Fruit fly (Drosophila melanogaster) whole organism, wandering third instar larva: Measurements from ENCODE around the gene CG32988.

Source experiments
- Abd-B ChIP-seq: fragments of >200 bp; optimal IDR thresholded peaks from 2 replicates; lab custom pipeline; 2017; ENCODE audit warnings: missing biosample characterization, missing genetic modification characterization
- CG32264 ChIP-seq: fragments of 200-800 bp; sonication (Bioruptor generic); optimal IDR thresholded peaks from 2 replicates; lab custom pipeline; 2016; ENCODE audit warnings: missing biosample characterization, missing genetic modification characterization
- CG9705 ChIP-seq: fragments of 200-800 bp; sonication (Bioruptor generic); optimal IDR thresholded peaks from 2 replicates; lab custom pipeline; 2018; ENCODE audit warnings: missing biosample characterization, mild to moderate bottlenecking, missing genetic modification characterization
- CrebA ChIP-seq: fragments of 200-800 bp; sonication (Bioruptor generic); optimal IDR thresholded peaks from 2 replicates; lab custom pipeline; 2016; ENCODE audit warnings: missing biosample characterization, mild to moderate bottlenecking, missing genetic modification characterization, borderline replicate concordance
- Dfd ChIP-seq: fragments of >200 bp; optimal IDR thresholded peaks from 2 replicates; lab custom pipeline; 2017; ENCODE audit warnings: missing biosample characterization, missing genetic modification characterization
- Dif ChIP-seq: fragments of 200-275, 200-300 bp; sonication (Bioruptor generic); optimal IDR thresholded peaks from 2 replicates; lab custom pipeline; 2018; ENCODE audit warnings: missing biosample characterization, missing genetic modification characterization; ENCODE audit not compliant: partially characterized antibody
- GATAd ChIP-seq: sonication (Bioruptor generic); optimal IDR thresholded peaks from 2 replicates; lab custom pipeline; 2016; ENCODE audit warnings: missing biosample characterization, missing genetic modification characterization
- HLH106 ChIP-seq: fragments of 200-800 bp; optimal IDR thresholded peaks from 3 replicates; lab custom pipeline; 2019; ENCODE audit warnings: missing biosample characterization, mild to moderate bottlenecking, missing genetic modification characterization, moderate library complexity
- Hnf4 ChIP-seq: fragments of 200-800 bp; sonication (Bioruptor generic); optimal IDR thresholded peaks from 2 replicates; lab custom pipeline; 2016; ENCODE audit warnings: missing biosample characterization, mild to moderate bottlenecking, missing genetic modification characterization
- Hr78 ChIP-seq: fragments of >200 bp; optimal IDR thresholded peaks from 2 replicates; lab custom pipeline; 2017; ENCODE audit warnings: missing biosample characterization, missing genetic modification characterization
- Hr83 ChIP-seq: fragments of 200-300 bp; sonication (Bioruptor generic); optimal IDR thresholded peaks from 2 replicates; lab custom pipeline; 2016; ENCODE audit warnings: missing biosample characterization, mild to moderate bottlenecking, missing genetic modification characterization, moderate library complexity; ENCODE audit not compliant: poor library complexity, severe bottlenecking
- Jra ChIP-seq: sonication (Bioruptor generic); optimal IDR thresholded peaks from 2 replicates; lab custom pipeline; 2016; ENCODE audit warnings: missing biosample characterization, missing genetic modification characterization
- Mio ChIP-seq: sonication (Bioruptor generic); optimal IDR thresholded peaks from 2 replicates; lab custom pipeline; 2016; ENCODE audit warnings: missing biosample characterization, missing genetic modification characterization
- Myc ChIP-seq: fragments of >200 bp; optimal IDR thresholded peaks from 2 replicates; lab custom pipeline; 2017
- N ChIP-seq: fragments of >200 bp; optimal IDR thresholded peaks from 2 replicates; lab custom pipeline; 2018; ENCODE audit warnings: missing biosample characterization, missing external identifiers, missing genetic modification characterization
- OdsH ChIP-seq: fragments of 200-800 bp; sonication (Bioruptor generic); optimal IDR thresholded peaks from 2 replicates; lab custom pipeline; 2016; ENCODE audit warnings: missing biosample characterization, mild to moderate bottlenecking, missing genetic modification characterization
- Rel ChIP-seq, 2 experiments: fragments of 200-800 bp; sonication (Bioruptor generic) in 1 of 2; optimal IDR thresholded peaks; 2 replicates in 1 of 2; 3 replicates in 1 of 2; lab custom pipeline; 2016 to 2019; ENCODE audit warnings: mild to moderate bottlenecking in 2 of 2, missing biosample characterization in 2 of 2, missing genetic modification characterization in 2 of 2, moderate library complexity in 1 of 2
- Sp1 ChIP-seq: fragments of 200-800 bp; sonication (Bioruptor generic); optimal IDR thresholded peaks from 3 replicates; lab custom pipeline; 2019; ENCODE audit warnings: missing biosample characterization, mild to moderate bottlenecking, missing genetic modification characterization, moderate library complexity
- Vsx2 ChIP-seq: fragments of 200-300, 225-300 bp; sonication (Bioruptor generic); optimal IDR thresholded peaks from 2 replicates; lab custom pipeline; 2018; ENCODE audit warnings: missing biosample characterization, missing genetic modification characterization; ENCODE audit not compliant: partially characterized antibody
- br ChIP-seq: fragments of 200-800 bp; sonication (Bioruptor generic); optimal IDR thresholded peaks from 2 replicates; lab custom pipeline; 2016; ENCODE audit warnings: missing biosample characterization, missing genetic modification characterization
- brk ChIP-seq: fragments of 200-800 bp; sonication (Bioruptor generic); optimal IDR thresholded peaks from 2 replicates; lab custom pipeline; 2016; ENCODE audit warnings: missing biosample characterization, mild to moderate bottlenecking, missing genetic modification characterization
- dl ChIP-seq, 2 experiments: fragments of 175-275, 200-275 bp in 1 of 2; fragments of 200-275 bp in 1 of 2; sonication (Bioruptor generic); optimal IDR thresholded peaks; lab custom pipeline; 2018; ENCODE audit warnings: mild to moderate bottlenecking in 2 of 2, missing biosample characterization in 2 of 2, missing genetic modification characterization in 2 of 2, moderate library complexity in 2 of 2; ENCODE audit not compliant: partially characterized antibody in 2 of 2, insufficient read depth in 1 of 2
- dmrt93B ChIP-seq: fragments of 200-800 bp; sonication (Bioruptor generic); optimal IDR thresholded peaks from 2 replicates; lab custom pipeline; 2018; ENCODE audit warnings: missing biosample characterization, mild to moderate bottlenecking, missing genetic modification characterization
- dsf ChIP-seq: sonication (Bioruptor generic); optimal IDR thresholded peaks from 2 replicates; lab custom pipeline; 2016; ENCODE audit warnings: missing biosample characterization, missing genetic modification characterization, borderline replicate concordance
- ey ChIP-seq: fragments of 200-800 bp; sonication (Bioruptor generic); optimal IDR thresholded peaks from 2 replicates; lab custom pipeline; 2016; ENCODE audit warnings: missing biosample characterization, missing genetic modification characterization
- foxo ChIP-seq, 2 experiments: fragments of 200-800 bp; sonication (Bioruptor generic); optimal IDR thresholded peaks; 2 replicates in 1 of 2; 3 replicates in 1 of 2; lab custom pipeline; 2016 to 2017; ENCODE audit warnings: missing biosample characterization in 2 of 2, missing genetic modification characterization in 2 of 2
- fru ChIP-seq: fragments of 200-800 bp; sonication (Bioruptor generic); optimal IDR thresholded peaks from 3 replicates; lab custom pipeline; 2016; ENCODE audit warnings: missing biosample characterization, mild to moderate bottlenecking, missing genetic modification characterization
- h ChIP-seq: fragments of 200-800 bp; sonication (Bioruptor generic); optimal IDR thresholded peaks from 3 replicates; lab custom pipeline; 2016; ENCODE audit warnings: missing biosample characterization, mild to moderate bottlenecking, missing genetic modification characterization
- jim ChIP-seq: fragments of 175-275, 200-325 bp; sonication (Bioruptor generic); optimal IDR thresholded peaks from 2 replicates; lab custom pipeline; 2016; ENCODE audit warnings: missing biosample characterization, mild to moderate bottlenecking, missing genetic modification characterization
- lola ChIP-seq: fragments of >200 bp; optimal IDR thresholded peaks from 2 replicates; lab custom pipeline; 2017; ENCODE audit warnings: missing biosample characterization, missing genetic modification characterization
- pan ChIP-seq: fragments of >200 bp; optimal IDR thresholded peaks from 2 replicates; lab custom pipeline; 2017
- psq ChIP-seq: fragments of 200-800 bp; sonication (Bioruptor generic); optimal IDR thresholded peaks from 3 replicates; lab custom pipeline; 2017; ENCODE audit warnings: missing biosample characterization, mild to moderate bottlenecking, missing genetic modification characterization, moderate library complexity
- rgr ChIP-seq: fragments of 200-800 bp; sonication (Bioruptor generic); optimal IDR thresholded peaks from 3 replicates; lab custom pipeline; 2016; ENCODE audit warnings: missing biosample characterization, mild to moderate bottlenecking, missing genetic modification characterization
- sage ChIP-seq: fragments of 200-800 bp; sonication (Bioruptor generic); optimal IDR thresholded peaks from 2 replicates; lab custom pipeline; 2016; ENCODE audit warnings: missing biosample characterization, mild to moderate bottlenecking, missing genetic modification characterization
- sv ChIP-seq: fragments of 200-800 bp; sonication (Bioruptor generic); optimal IDR thresholded peaks from 3 replicates; lab custom pipeline; 2016; ENCODE audit warnings: missing biosample characterization, missing genetic modification characterization
- tai ChIP-seq: sonication (Bioruptor generic); optimal IDR thresholded peaks from 2 replicates; lab custom pipeline; 2016; ENCODE audit warnings: missing biosample characterization, missing genetic modification characterization
- usp ChIP-seq: fragments of >200 bp; optimal IDR thresholded peaks from 2 replicates; lab custom pipeline; 2017; ENCODE audit warnings: missing biosample characterization, missing genetic modification characterization
- woc ChIP-seq: sonication (Bioruptor generic); optimal IDR thresholded peaks from 2 replicates; lab custom pipeline; 2016; ENCODE audit warnings: missing biosample characterization, mild to moderate bottlenecking, missing genetic modification characterization

Gene CG32988

DNA sequence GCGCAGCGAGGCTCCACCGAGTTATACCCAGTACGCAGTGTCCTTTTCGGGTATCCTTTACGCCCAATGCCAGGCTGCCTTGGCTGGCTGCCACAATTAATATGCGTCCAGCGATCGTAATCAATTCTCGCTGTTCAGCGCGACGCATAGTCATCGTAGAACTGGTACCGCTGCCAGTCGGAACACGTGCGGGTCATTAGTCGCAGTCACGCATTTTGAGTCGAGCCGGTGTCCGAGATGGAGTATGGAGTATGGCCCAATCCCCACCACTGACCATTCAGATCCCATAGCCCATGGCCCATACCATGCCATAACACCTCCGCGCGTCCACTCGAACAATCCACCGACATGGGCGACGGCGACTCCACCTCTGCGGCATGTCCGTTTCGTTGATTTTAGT lies 6.9 kb upstream of the CG32988 start:
- no peak for TF ChIP-seq rgr (GFP tag; lab: Kevin White, UChicago)
- TF ChIP-seq h = no peak
- TF ChIP-seq usp (GFP tag; lab: Kevin White, UChicago) = no peak
- TF ChIP-seq Jra (GFP tag; lab: Kevin White, UChicago) = no peak
- TF ChIP-seq woc (GFP tag; lab: Kevin White, UChicago) = no peak
- TF ChIP-seq Hr78 (GFP tag; lab: Kevin White, UChicago) = no peak
- no peak for TF ChIP-seq Abd-B
- no peak for TF ChIP-seq foxo (GFP tag; optimal IDR thresholded peaks at IDR 0.05; lab: Kevin White, UChicago)
- TF ChIP-seq psq = no peak
- no peak for TF ChIP-seq jim (GFP tag; lab: Kevin White, UChicago)
- TF ChIP-seq Sp1 (GFP tag; lab: Kevin White, UChicago) = no peak
- no peak for TF ChIP-seq brk (GFP tag; lab: Kevin White, UChicago)
- no peak for TF ChIP-seq dl (GFP tag; optimal IDR thresholded peaks at IDR 0.05; lab: Kevin White, UChicago; ENCODE audit: insufficient read depth in 1 of 2, partially characterized antibody in 2 of 2)
- no peak for TF ChIP-seq pan (lab: Kevin White, UChicago)
- TF ChIP-seq N (GFP tag; lab: Kevin White, UChicago) = no peak
- TF ChIP-seq Hnf4 (GFP tag; lab: Kevin White, UChicago) = no peak
- TF ChIP-seq, all 38 proteins: peak for 0

DNA sequence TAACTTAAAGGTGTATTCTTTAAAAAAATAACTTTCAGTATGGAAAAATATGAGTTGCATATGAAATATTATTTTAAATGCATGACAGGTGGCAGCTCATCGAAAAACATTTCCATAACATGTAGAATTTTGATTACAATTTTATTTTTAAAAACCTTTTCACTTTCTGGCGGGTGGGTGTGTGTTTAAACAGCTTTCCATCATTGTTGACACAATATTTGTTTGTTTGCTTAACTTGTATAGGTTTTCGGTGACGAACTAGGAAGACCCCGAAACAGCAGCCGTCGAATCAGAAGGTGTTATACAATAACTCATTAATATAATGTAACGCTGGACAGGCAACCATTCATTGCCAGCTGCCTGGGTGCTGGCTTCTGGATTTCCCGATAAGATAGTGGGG lies 4.8 kb upstream of the CG32988 start:
- TF ChIP-seq Dfd (GFP tag; lab: Kevin White, UChicago) (no peak), br (GFP tag; lab: Kevin White, UChicago) (peak; percentile 75), woc (GFP tag; lab: Kevin White, UChicago) (no peak), tai (GFP tag; lab: Kevin White, UChicago) (peak; percentile 84), jim (GFP tag; lab: Kevin White, UChicago) (peak; percentile 65), Hnf4 (GFP tag; lab: Kevin White, UChicago) (peak; percentile 84), Rel (GFP tag; optimal IDR thresholded peaks at IDR 0.05; lab: Kevin White, UChicago) (no peak), Rel (tag; optimal IDR thresholded peaks at IDR 0.05; lab: Kevin White, UChicago) (no peak), dl (GFP tag; optimal IDR thresholded peaks at IDR 0.05; lab: Kevin White, UChicago; ENCODE audit: insufficient read depth in 1 of 2, partially characterized antibody in 2 of 2) (no peak), brk (GFP tag; lab: Kevin White, UChicago) (peak; percentile 70), Abd-B (no peak), rgr (GFP tag; lab: Kevin White, UChicago) (peak; percentile 91), usp (GFP tag; lab: Kevin White, UChicago) (no peak), CG9705 (peak; percentile 48), Hr78 (GFP tag; lab: Kevin White, UChicago) (no peak), pan (lab: Kevin White, UChicago) (no peak), psq (peak; percentile 56), foxo (GFP tag; optimal IDR thresholded peaks at IDR 0.05; lab: Kevin White, UChicago) (peak in 1 of 2 experiments; percentile 77), Vsx2 (GFP tag; lab: Kevin White, UChicago) (no peak), sv (GFP tag; lab: Kevin White, UChicago) (no peak), Jra (GFP tag; lab: Kevin White, UChicago) (peak; percentile 66), GATAd (GFP tag; lab: Kevin White, UChicago) (peak; percentile 38), Mio (GFP tag; lab: Kevin White, UChicago) (peak; percentile 34), Myc (lab: Kevin White, UChicago) (no peak), CrebA (GFP tag; lab: Kevin White, UChicago) (no peak), dmrt93B (GFP tag; lab: Kevin White, UChicago) (peak; percentile 48), lola (GFP tag; lab: Kevin White, UChicago) (no peak), Sp1 (GFP tag; lab: Kevin White, UChicago) (peak; percentile 57), sage (peak; percentile 21), ey (peak; percentile 47), CG32264 (GFP tag; lab: Kevin White, UChicago) (peak; percentile 61), HLH106 (tag; lab: Kevin White, UChicago) (peak; percentile 38), Dif (GFP tag; lab: Kevin White, UChicago) (no peak), OdsH (GFP tag; lab: Kevin White, UChicago) (peak; percentile 81), h (peak; percentile 85), fru (GFP tag; lab: Kevin White, UChicago) (peak; percentile 75), Hr83 (peak; percentile 98), N (GFP tag; lab: Kevin White, UChicago) (no peak), dsf (peak; percentile 14)
